Fruit fly (Drosophila melanogaster) whole organism, prepupa: ENCODE data around the gene Cyp318a1.

Experiments used
- CG32006 ChIP-seq: fragments of 200-800 bp; sonication (Bioruptor generic); optimal IDR thresholded peaks from 3 replicates; lab custom pipeline; 2017; ENCODE audit warnings: missing biosample characterization, mild to moderate bottlenecking, missing genetic modification characterization
- CG34406 ChIP-seq: fragments of 200-800 bp; sonication (Bioruptor generic); optimal IDR thresholded peaks from 3 replicates; lab custom pipeline; 2016; ENCODE audit warnings: missing biosample characterization, missing genetic modification characterization
- CG3919 ChIP-seq: fragments of 200-800 bp; sonication (Bioruptor generic); optimal IDR thresholded peaks from 3 replicates; lab custom pipeline; 2016; ENCODE audit warnings: missing biosample characterization, missing genetic modification characterization
- CG4318 ChIP-seq: fragments of 200-800 bp; sonication (Bioruptor generic); optimal IDR thresholded peaks from 3 replicates; lab custom pipeline; 2017; ENCODE audit warnings: missing biosample characterization, mild to moderate bottlenecking, missing genetic modification characterization
- Eip78C ChIP-seq: fragments of 200-800 bp; sonication (Bioruptor generic); peaks from one replicate; lab custom pipeline; 2016; ENCODE audit warnings: missing biosample characterization, missing genetic modification characterization
- Gug ChIP-seq: fragments of 200-800 bp; sonication (Bioruptor generic); IDR thresholded peaks from 2 replicates; pipeline ENCODE4 v1.3.6; 2022; ENCODE audit warnings: missing biosample characterization, missing genetic modification characterization
- Hr38 ChIP-seq: sonication (Bioruptor generic); optimal IDR thresholded peaks from 2 replicates; lab custom pipeline; 2016; ENCODE audit warnings: missing biosample characterization, missing genetic modification characterization
- Hr4 ChIP-seq: fragments of 200-800 bp; sonication (Bioruptor generic); optimal IDR thresholded peaks from 3 replicates; lab custom pipeline; 2016; ENCODE audit warnings: missing biosample characterization, missing genetic modification characterization
- dsx ChIP-seq: fragments of 200-800 bp; optimal IDR thresholded peaks from 3 replicates; lab custom pipeline; 2019; ENCODE audit warnings: missing biosample characterization, mild to moderate bottlenecking, missing genetic modification characterization, moderate library complexity; ENCODE audit not compliant: poor library complexity, severe bottlenecking
- esn ChIP-seq: fragments of 200-800 bp; sonication (Bioruptor generic); optimal IDR thresholded peaks from 2 replicates; lab custom pipeline; 2016; ENCODE audit warnings: missing biosample characterization, mild to moderate bottlenecking, missing genetic modification characterization, moderate library complexity
- fd59A ChIP-seq: fragments of 200-800 bp; sonication (Bioruptor generic); optimal IDR thresholded peaks from 2 replicates; lab custom pipeline; 2017; ENCODE audit warnings: missing biosample characterization, mild to moderate bottlenecking, missing genetic modification characterization, missing genetic modification reagents
- net ChIP-seq: fragments of 200-800 bp; sonication (Bioruptor generic); optimal IDR thresholded peaks from 3 replicates; lab custom pipeline; 2016; ENCODE audit warnings: missing biosample characterization, missing genetic modification characterization
- topi ChIP-seq: fragments of 200-800 bp; sonication (Bioruptor generic); optimal IDR thresholded peaks from 3 replicates; lab custom pipeline; 2016; ENCODE audit warnings: missing biosample characterization, missing genetic modification characterization

DNA sequence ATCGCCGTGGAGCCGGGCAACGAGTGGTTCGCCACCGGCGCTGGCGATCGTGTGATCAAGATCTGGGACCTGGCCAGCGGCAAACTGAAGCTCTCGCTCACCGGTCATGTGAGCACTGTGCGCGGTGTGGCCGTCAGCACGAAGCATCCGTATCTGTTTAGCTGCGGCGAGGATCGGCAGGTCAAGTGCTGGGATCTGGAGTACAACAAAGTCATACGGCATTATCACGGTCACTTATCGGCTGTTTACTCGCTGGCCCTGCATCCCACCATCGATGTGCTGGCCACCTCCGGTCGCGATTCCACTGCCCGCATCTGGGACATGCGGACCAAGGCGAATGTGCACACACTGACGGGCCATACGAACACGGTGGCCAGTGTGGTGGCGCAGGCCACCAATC lies 10.7 kb upstream of the Cyp318a1 start:
- TF ChIP-seq CG34406 (no peak), dsx (GFP tag; lab: Kevin White, UChicago) (no peak), CG32006 (GFP tag; lab: Kevin White, UChicago) (no peak), esn (GFP tag; lab: Kevin White, UChicago) (no peak), Eip78C (GFP tag; lab: Kevin White, UChicago) (no peak), CG3919 (GFP tag; lab: Kevin White, UChicago) (no peak), CG4318 (GFP tag; lab: Kevin White, UChicago) (no peak), fd59A (GFP tag; lab: Kevin White, UChicago) (no peak), Hr38 (GFP tag; lab: Kevin White, UChicago) (no peak), Gug (GFP tag; lab: Robert Waterston, UW) (no peak), Hr4 (GFP tag; lab: Kevin White, UChicago) (no peak), topi (GFP tag; lab: Kevin White, UChicago) (no peak), net (GFP tag; lab: Kevin White, UChicago) (no peak)
